Fruit fly (Drosophila melanogaster) whole organism: ENCODE data around the gene stc.

Experiments used
- Dll ChIP-seq: fragments of >200 bp; optimal IDR thresholded peaks from 2 replicates; lab custom pipeline; 2017
- EcR ChIP-seq, 2 experiments: fragments of >200 bp; optimal IDR thresholded peaks; 2 replicates each; lab custom pipeline; 2017; ENCODE audit warnings: missing biosample characterization in 2 of 2, missing genetic modification characterization in 2 of 2, missing genetic modification reagents in 2 of 2
- pan ChIP-seq: fragments of >200 bp; optimal IDR thresholded peaks from 2 replicates; lab custom pipeline; 2017
- psq ChIP-seq: fragments of >200 bp; optimal IDR thresholded peaks from 2 replicates; lab custom pipeline; 2017

dm6 chr2L:15066141-15066540, 47.1 kb upstream of the stc start:
- no peak for TF ChIP-seq Dll (lab: Kevin White, UChicago)
- no peak for TF ChIP-seq EcR (GFP tag; optimal IDR thresholded peaks at IDR 0.05; lab: Kevin White, UChicago)
- no peak for TF ChIP-seq pan (lab: Kevin White, UChicago)
- no peak for TF ChIP-seq psq (lab: Kevin White, UChicago)
